Fruit fly (Drosophila melanogaster) whole organism, embryonic: Measurements from ENCODE around the gene CG10802.
A peak's percentile ranks its signal among the peaks of the same experiment; 100 is the strongest.

ENCODE experiments used
- Awh ChIP-seq: fragments of 200-800 bp; sonication (Bioruptor generic); IDR thresholded peaks from 2 replicates; pipeline ENCODE4, ENCODE4 v1.3.6; 2022; ENCODE audit warnings: missing biosample characterization, missing genetic modification characterization
- CG11696 ChIP-seq: fragments of 200-800 bp; sonication (Bioruptor generic); IDR thresholded peaks from 2 replicates; pipeline ENCODE4 v1.3.6; 2022; ENCODE audit warnings: missing biosample characterization, missing genetic modification characterization
- CG12155 ChIP-seq: fragments of 200-800 bp; sonication (Bioruptor generic); optimal IDR thresholded peaks from 3 replicates; lab custom pipeline; 2016; ENCODE audit warnings: missing biosample characterization, missing genetic modification characterization
- CG13775 ChIP-seq: fragments of 200-800 bp; sonication (Bioruptor generic); optimal IDR thresholded peaks from 3 replicates; lab custom pipeline; 2017; ENCODE audit warnings: missing biosample characterization, mild to moderate bottlenecking, missing genetic modification characterization
- CG15696 ChIP-seq: fragments of 200-800 bp; sonication (Bioruptor generic); optimal IDR thresholded peaks from 2 replicates; lab custom pipeline; 2019; ENCODE audit warnings: missing biosample characterization, mild to moderate bottlenecking, missing genetic modification characterization, moderate library complexity
- CG17328 ChIP-seq: fragments of 200-800 bp; sonication (Bioruptor generic); IDR thresholded peaks from 2 replicates; pipeline ENCODE4 v1.3.6; 2022; ENCODE audit warnings: missing biosample characterization, missing genetic modification characterization
- CG18011 ChIP-seq: fragments of 200-800 bp; sonication (Bioruptor generic); optimal IDR thresholded peaks from 2 replicates; lab custom pipeline; 2017; ENCODE audit warnings: missing biosample characterization, missing genetic modification characterization, mild to moderate bottlenecking, moderate library complexity, missing genotype
- CG2202 ChIP-seq: fragments of 200-800 bp; sonication (Bioruptor generic); optimal IDR thresholded peaks from 2 replicates; lab custom pipeline; 2018; ENCODE audit warnings: missing biosample characterization, mild to moderate bottlenecking, missing genetic modification characterization
- CG31365 ChIP-seq: fragments of 200-800 bp; sonication (Bioruptor generic); optimal IDR thresholded peaks from 2 replicates; lab custom pipeline; 2018; ENCODE audit warnings: missing biosample characterization, mild to moderate bottlenecking, missing genetic modification characterization
- CG3281 ChIP-seq: fragments of 200-800 bp; sonication (Bioruptor generic); optimal IDR thresholded peaks from 3 replicates; lab custom pipeline; 2017; ENCODE audit warnings: missing biosample characterization, mild to moderate bottlenecking, missing genetic modification characterization
- CG33557 ChIP-seq: fragments of 200-800 bp; sonication (Bioruptor generic); optimal IDR thresholded peaks from 2 replicates; lab custom pipeline; 2019; ENCODE audit warnings: missing biosample characterization, mild to moderate bottlenecking, missing genetic modification characterization, moderate library complexity
- CG34224 ChIP-seq: fragments of 200-800 bp; sonication (Bioruptor generic); IDR thresholded peaks from 3 replicates; pipeline ENCODE4 v1.3.6; 2022; ENCODE audit warnings: missing biosample characterization, missing genetic modification characterization; ENCODE audit not compliant: partially characterized antibody
- CG4360 ChIP-seq: fragments of 200-800 bp; sonication (Bioruptor generic); IDR thresholded peaks from 2 replicates; pipeline ENCODE4 v1.3.6; 2022; ENCODE audit warnings: missing biosample characterization, missing genetic modification characterization
- CG6175 ChIP-seq: fragments of 200-800 bp; sonication (Bioruptor generic); IDR thresholded peaks from 3 replicates; pipeline ENCODE4 v1.3.6; 2022; ENCODE audit warnings: missing biosample characterization, missing genetic modification characterization
- CG6813 ChIP-seq: fragments of 200-800 bp; sonication (Bioruptor generic); optimal IDR thresholded peaks from 2 replicates; lab custom pipeline; 2017; ENCODE audit warnings: missing biosample characterization, missing genetic modification characterization, mild to moderate bottlenecking, moderate library complexity, missing genetic modification reagents
- CG6854 ChIP-seq: fragments of 200-800 bp; sonication (Bioruptor generic); optimal IDR thresholded peaks from 3 replicates; lab custom pipeline; 2017; ENCODE audit warnings: missing biosample characterization, mild to moderate bottlenecking, missing genetic modification characterization
- CG7271 ChIP-seq: fragments of 200-800 bp; sonication (Bioruptor generic); optimal IDR thresholded peaks from 2 replicates; lab custom pipeline; 2018; ENCODE audit warnings: missing biosample characterization, mild to moderate bottlenecking, missing genetic modification characterization, moderate library complexity
- CG8290 ChIP-seq, 3 experiments: fragments of 200-800 bp; sonication (Bioruptor generic); optimal IDR thresholded peaks; 2 replicates each; lab custom pipeline; 2016 to 2019; ENCODE audit warnings: missing biosample characterization in 3 of 3, missing genetic modification characterization in 3 of 3, mild to moderate bottlenecking in 2 of 3, moderate library complexity in 1 of 3
- CG9727 ChIP-seq: fragments of 200-800 bp; sonication (Bioruptor generic); optimal IDR thresholded peaks from 3 replicates; lab custom pipeline; 2017; ENCODE audit warnings: missing biosample characterization, mild to moderate bottlenecking, missing genetic modification characterization
- Dad ChIP-seq: fragments of 200-800 bp; sonication (Bioruptor generic); optimal IDR thresholded peaks from 3 replicates; lab custom pipeline; 2016; ENCODE audit warnings: missing biosample characterization, missing genetic modification characterization
- Dip3 ChIP-seq: fragments of 200-800 bp; sonication (Bioruptor generic); optimal IDR thresholded peaks from 3 replicates; lab custom pipeline; 2016; ENCODE audit warnings: missing biosample characterization, missing genetic modification characterization
- Ets65A ChIP-seq: fragments of 200-800 bp; sonication (Bioruptor generic); peaks from one replicate; lab custom pipeline; 2016; ENCODE audit warnings: missing biosample characterization, missing genetic modification characterization
- Ets97D ChIP-seq: fragments of 200-800 bp; sonication (Bioruptor generic); optimal IDR thresholded peaks from 3 replicates; lab custom pipeline; 2016; ENCODE audit warnings: missing biosample characterization, missing genetic modification characterization
- Gug ChIP-seq: fragments of 200-800 bp; sonication (Bioruptor generic); IDR thresholded peaks from 4 replicates; pipeline ENCODE4 v1.3.6; 2022; ENCODE audit warnings: missing biosample characterization, missing genetic modification characterization
- HLH4C ChIP-seq: fragments of 200-800 bp; sonication (Bioruptor generic); IDR thresholded peaks from 3 replicates; pipeline ENCODE4 v1.3.6; 2022; ENCODE audit warnings: missing biosample characterization, missing genetic modification characterization; ENCODE audit not compliant: partially characterized antibody
- HLH54F ChIP-seq: fragments of 200-800 bp; sonication (Bioruptor generic); optimal IDR thresholded peaks from 3 replicates; lab custom pipeline; 2016; ENCODE audit warnings: missing biosample characterization, missing genetic modification characterization
- Xrp1 ChIP-seq: fragments of 200-800 bp; sonication (Bioruptor generic); IDR thresholded peaks from 2 replicates; pipeline ENCODE4 v1.3.6; 2022; ENCODE audit warnings: missing biosample characterization, missing genetic modification characterization
- ase ChIP-seq: fragments of 200-800 bp; sonication (Bioruptor generic); IDR thresholded peaks from 3 replicates; pipeline ENCODE4 v1.3.6; 2022; ENCODE audit warnings: missing biosample characterization, missing genetic modification characterization
- ato ChIP-seq: fragments of 200-800 bp; sonication (Bioruptor generic); IDR thresholded peaks from 2 replicates; pipeline ENCODE4 v1.3.6; 2022; ENCODE audit warnings: missing biosample characterization, missing genetic modification characterization; ENCODE audit not compliant: partially characterized antibody
- caup ChIP-seq: fragments of 200-800 bp; sonication (Bioruptor generic); optimal IDR thresholded peaks from 3 replicates; lab custom pipeline; 2017; ENCODE audit warnings: missing biosample characterization, mild to moderate bottlenecking, missing genetic modification characterization, moderate library complexity; ENCODE audit not compliant: severe bottlenecking
- ci ChIP-seq: fragments of 200-800 bp; sonication (Bioruptor generic); IDR thresholded peaks from 3 replicates; pipeline ENCODE4 v1.3.6; 2022; ENCODE audit warnings: missing biosample characterization, missing genetic modification characterization
- esg ChIP-seq: fragments of 200-800 bp; sonication (Bioruptor generic); conservative IDR thresholded peaks from 2 replicates; pipeline ENCODE4 v1.3.6; 2022; ENCODE audit warnings: missing biosample characterization, missing genetic modification characterization
- fd102C ChIP-seq: fragments of 200-800 bp; sonication (Bioruptor generic); optimal IDR thresholded peaks from 2 replicates; lab custom pipeline; 2018; ENCODE audit warnings: missing biosample characterization, mild to moderate bottlenecking, missing genetic modification characterization, moderate library complexity
- grau ChIP-seq: fragments of 200-800 bp; optimal IDR thresholded peaks from 3 replicates; lab custom pipeline; 2019; ENCODE audit warnings: missing biosample characterization, mild to moderate bottlenecking, missing genetic modification characterization, moderate library complexity
- ind ChIP-seq: fragments of 200-800 bp; sonication (Bioruptor generic); optimal IDR thresholded peaks from 3 replicates; lab custom pipeline; 2016; ENCODE audit warnings: missing biosample characterization, missing genetic modification characterization
- inv ChIP-seq: fragments of 200-800 bp; sonication (Bioruptor generic); IDR thresholded peaks from 2 replicates; pipeline ENCODE4 v1.3.6; 2022; ENCODE audit warnings: missing biosample characterization, missing genetic modification characterization; ENCODE audit not compliant: partially characterized antibody
- kah ChIP-seq: fragments of 200-800 bp; sonication (Bioruptor generic); optimal IDR thresholded peaks from 2 replicates; lab custom pipeline; 2018; ENCODE audit warnings: missing biosample characterization, mild to moderate bottlenecking, missing genetic modification characterization
- lov ChIP-seq, 2 experiments: fragments of 200-800 bp in 1 of 2; fragments of >200 bp in 1 of 2; sonication (Bioruptor generic) in 1 of 2; IDR thresholded peaks in 1 of 2; optimal IDR thresholded peaks in 1 of 2; 2 replicates in 1 of 2; 3 replicates in 1 of 2; pipeline versions ENCODE4 v1.3.6 to Lab custom; 2017 to 2022; ENCODE audit warnings: missing biosample characterization in 1 of 2, missing genetic modification characterization in 1 of 2
- mld ChIP-seq: fragments of 200-800 bp; sonication (Bioruptor generic); IDR thresholded peaks from 3 replicates; pipeline ENCODE4 v1.3.6; 2022; ENCODE audit warnings: missing biosample characterization, missing genetic modification characterization; ENCODE audit not compliant: partially characterized antibody
- nerfin-1 ChIP-seq: fragments of 200-800 bp; sonication (Bioruptor generic); optimal IDR thresholded peaks from 3 replicates; lab custom pipeline; 2019; ENCODE audit warnings: missing biosample characterization, mild to moderate bottlenecking, missing genetic modification characterization, moderate library complexity
- nmo ChIP-seq: fragments of 200-800 bp; sonication (Bioruptor generic); optimal IDR thresholded peaks from 2 replicates; lab custom pipeline; 2018; ENCODE audit warnings: missing biosample characterization, mild to moderate bottlenecking, missing genetic modification characterization, moderate library complexity
- schlank ChIP-seq: fragments of 200-800 bp; sonication (Bioruptor generic); optimal IDR thresholded peaks from 2 replicates; lab custom pipeline; 2018; ENCODE audit warnings: missing biosample characterization, mild to moderate bottlenecking, missing genetic modification characterization
- sens ChIP-seq: fragments of 200-800 bp; sonication (Bioruptor generic); peaks from one replicate; lab custom pipeline; 2016; ENCODE audit warnings: missing biosample characterization, missing genetic modification characterization
- sob ChIP-seq: fragments of 200-800 bp; sonication (Bioruptor generic); IDR thresholded peaks from 2 replicates; pipeline ENCODE4 v1.3.6; 2022; ENCODE audit warnings: missing biosample characterization, missing genetic modification characterization
- stwl ChIP-seq: fragments of 200-800 bp; sonication (Bioruptor generic); optimal IDR thresholded peaks from 3 replicates; lab custom pipeline; 2018; ENCODE audit warnings: missing biosample characterization, mild to moderate bottlenecking, missing genetic modification characterization, moderate library complexity
- z ChIP-seq: fragments of 200-800 bp; sonication (Bioruptor generic); IDR thresholded peaks from 3 replicates; pipeline ENCODE4 v1.3.6; 2022; ENCODE audit warnings: missing biosample characterization, missing genetic modification characterization
- zen ChIP-seq: fragments of 200-800 bp; sonication (Bioruptor generic); optimal IDR thresholded peaks from 3 replicates; lab custom pipeline; 2018; ENCODE audit warnings: missing biosample characterization, mild to moderate bottlenecking, missing genetic modification characterization, moderate library complexity
- zfh1 ChIP-seq: fragments of 200-800 bp; sonication (Bioruptor generic); IDR thresholded peaks from 3 replicates; pipeline ENCODE4 v1.3.6; 2022; ENCODE audit warnings: missing biosample characterization, missing genetic modification characterization

Gene CG10802

DNA sequence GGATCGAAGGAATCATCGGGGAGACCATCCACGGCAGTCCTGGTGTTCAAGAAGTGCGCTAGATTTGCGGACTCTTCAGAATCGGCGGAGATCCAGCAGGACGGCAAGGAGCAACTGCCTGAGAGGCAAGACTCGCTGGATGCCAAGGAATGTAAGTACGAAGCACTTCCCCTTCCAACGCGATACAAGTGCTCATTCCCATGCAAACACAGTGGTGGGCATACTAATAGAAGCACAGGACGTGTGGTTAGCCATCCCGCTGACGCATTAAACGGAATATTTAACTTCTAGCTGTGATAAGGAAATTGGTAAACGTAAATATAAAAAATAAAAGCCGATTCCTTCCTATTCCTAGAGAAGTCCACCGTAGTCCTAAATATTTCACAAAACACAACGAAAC, 3.1 kb downstream of the CG10802 start:
- TF ChIP-seq Dad (no peak), mld (GFP tag; lab: Robert Waterston, UW) (no peak), Ets65A (GFP tag; lab: Kevin White, UChicago) (no peak), CG12155 (GFP tag; lab: Kevin White, UChicago) (no peak), Awh (GFP tag; lab: Robert Waterston, UW) (no peak), CG6854 (GFP tag; lab: Kevin White, UChicago) (no peak), CG6175 (GFP tag; lab: Robert Waterston, UW) (no peak), CG34224 (no peak), ato (GFP tag; lab: Robert Waterston, UW) (no peak), Xrp1 (GFP tag; lab: Robert Waterston, UW) (no peak), kah (no peak), nerfin-1 (tag; lab: Kevin White, UChicago) (peak; percentile 95), CG11696 (peak; percentile 79), CG3281 (GFP tag; lab: Kevin White, UChicago) (no peak), Dip3 (GFP tag; lab: Kevin White, UChicago) (no peak)
- TF ChIP-seq, all 482 proteins: peak for 2

DNA sequence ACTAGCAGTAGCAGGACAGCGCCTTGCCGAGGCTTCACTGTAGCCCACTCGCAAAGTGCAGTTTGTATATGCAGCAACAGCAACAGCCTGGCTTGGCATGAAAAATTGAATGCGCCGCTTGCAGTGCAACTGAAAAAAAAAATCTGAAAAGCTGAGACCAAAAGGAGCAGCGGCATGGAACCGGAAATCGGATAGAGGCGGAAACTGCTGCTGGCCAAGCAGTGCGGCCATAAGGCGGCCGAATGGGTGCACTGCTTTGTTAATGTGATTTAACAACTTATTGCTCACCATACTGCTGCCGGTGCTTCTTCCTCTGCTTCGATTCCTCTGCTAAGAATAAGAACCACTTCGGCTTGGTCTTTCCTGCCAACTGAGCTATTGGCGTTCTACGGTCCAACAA, 21.5 kb downstream of the CG10802 start:
- TF ChIP-seq ci (GFP tag; lab: Robert Waterston, UW) = 0 out of 3 replicates have a peak, but pooled peaks have one; percentile 14
- TF ChIP-seq lov (optimal IDR thresholded peaks at IDR 0.05; lab: Kevin White, UChicago) = no peak
- TF ChIP-seq lov (GFP tag; IDR thresholded peaks at IDR 0.05; lab: Robert Waterston, UW) = 0 out of 3 replicates have a peak, but pooled peaks have one; percentile 28
- TF ChIP-seq HLH4C (GFP tag; lab: Robert Waterston, UW) = no peak
- TF ChIP-seq CG18011 = no peak
- TF ChIP-seq CG15696 (tag; lab: Kevin White, UChicago) = no peak
- TF ChIP-seq Gug (GFP tag; lab: Robert Waterston, UW) = no peak
- TF ChIP-seq Awh (GFP tag; lab: Robert Waterston, UW) = 0 out of 2 replicates have a peak, but pooled peaks have one; percentile 9
- TF ChIP-seq sens (GFP tag; lab: Kevin White, UChicago) = peak; percentile 65
- no peak for TF ChIP-seq CG6813 (GFP tag; lab: Kevin White, UChicago)
- 0 out of 3 replicates have a peak, but pooled peaks have one; percentile 28 for TF ChIP-seq zfh1
- peak; percentile 1 for TF ChIP-seq CG33557 (GFP tag; lab: Kevin White, UChicago)
- peak; percentile 91 for TF ChIP-seq Ets97D (GFP tag; lab: Kevin White, UChicago)
- peak; percentile 1 for TF ChIP-seq CG13775 (GFP tag; lab: Kevin White, UChicago)
- TF ChIP-seq caup (GFP tag; lab: Kevin White, UChicago) = no peak
- TF ChIP-seq zen (tag; lab: Kevin White, UChicago) = peak; percentile 25
- TF ChIP-seq CG2202 (tag; lab: Kevin White, UChicago) = peak; percentile 5
- no peak for TF ChIP-seq CG8290 (GFP tag; optimal IDR thresholded peaks at IDR 0.05; lab: Kevin White, UChicago)
- no peak for TF ChIP-seq CG8290 (tag; optimal IDR thresholded peaks at IDR 0.05; lab: Kevin White, UChicago)
- TF ChIP-seq esg (GFP tag; lab: Robert Waterston, UW) = no peak
- no peak for TF ChIP-seq inv (GFP tag; lab: Robert Waterston, UW)
- TF ChIP-seq z (GFP tag; lab: Robert Waterston, UW) = 0 out of 3 replicates have a peak, but pooled peaks have one; percentile 7
- 0 out of 3 replicates have a peak, but pooled peaks have one; percentile 31 for TF ChIP-seq ase
- TF ChIP-seq sob = no peak
- TF ChIP-seq schlank = no peak
- peak; percentile 66 for TF ChIP-seq CG7271
- no peak for TF ChIP-seq nmo
- TF ChIP-seq grau = peak; percentile 25
- TF ChIP-seq CG12155 (GFP tag; lab: Kevin White, UChicago) = no peak
- peak; percentile 13 for TF ChIP-seq stwl (tag; lab: Kevin White, UChicago)
- no peak for TF ChIP-seq HLH54F
- no peak for TF ChIP-seq ind (GFP tag; lab: Kevin White, UChicago)
- TF ChIP-seq CG4360 (GFP tag; lab: Robert Waterston, UW) = no peak
- TF ChIP-seq CG17328 (GFP tag; lab: Robert Waterston, UW) = no peak
- TF ChIP-seq CG9727 (GFP tag; lab: Kevin White, UChicago) = peak; percentile 9
- TF ChIP-seq CG31365 (tag; lab: Kevin White, UChicago) = peak; percentile 38
- peak; percentile 15 for TF ChIP-seq fd102C (GFP tag; lab: Kevin White, UChicago)
